Worm (Caenorhabditis elegans) whole organism, late embryonic: ENCODE results near the gene F07G6.2.

Source experiments
- C08G9.2 ChIP-seq: sonication (generic microtip); optimal IDR thresholded peaks from 2 replicates; lab custom pipeline; 2016; ENCODE audit warnings: mild to moderate bottlenecking, missing genetic modification characterization, moderate library complexity, missing compliant biosample characterization
- Y22D7AL.16 ChIP-seq: sonication (generic microtip); optimal IDR thresholded peaks from 2 replicates; lab custom pipeline; 2016; ENCODE audit warnings: missing genetic modification characterization, missing compliant biosample characterization
- dmd-4 ChIP-seq: sonication (generic microtip); optimal IDR thresholded peaks from 2 replicates; lab custom pipeline; 2016; ENCODE audit warnings: borderline replicate concordance, missing genetic modification characterization, missing compliant biosample characterization
- ets-4 ChIP-seq: sonication (generic microtip); optimal IDR thresholded peaks from 2 replicates; lab custom pipeline; 2016; ENCODE audit warnings: missing genetic modification characterization, missing compliant biosample characterization
- hlh-30 ChIP-seq: sonication (generic microtip); optimal IDR thresholded peaks from 2 replicates; lab custom pipeline; 2017; ENCODE audit warnings: antibody characterized with exemption, missing genetic modification characterization, missing compliant biosample characterization; ENCODE audit not compliant: insufficient read depth
- lim-6 ChIP-seq: sonication (generic microtip); optimal IDR thresholded peaks from 2 replicates; lab custom pipeline; 2016; ENCODE audit warnings: missing genetic modification characterization, missing compliant biosample characterization
- lin-11 ChIP-seq: fragments of 200-800 bp; sonication (Bioruptor generic); optimal IDR thresholded peaks from 2 replicates; lab custom pipeline; 2018; ENCODE audit warnings: mild to moderate bottlenecking, missing genetic modification characterization, missing compliant biosample characterization
- odd-2 ChIP-seq: sonication (generic microtip); optimal IDR thresholded peaks from 2 replicates; lab custom pipeline; 2017; ENCODE audit warnings: antibody characterized with exemption, mild to moderate bottlenecking, missing genetic modification characterization, missing compliant biosample characterization
- pax-1 ChIP-seq: fragments of 150-350 bp; optimal IDR thresholded peaks from 2 replicates; lab custom pipeline; 2014; ENCODE audit warnings: missing biosample characterization, missing genetic modification characterization
- pha-4 ChIP-seq: fragments of 150-350 bp; optimal IDR thresholded peaks from 2 replicates; lab custom pipeline; 2018; ENCODE audit warnings: missing biosample characterization, missing genetic modification reagents, missing genetic modification characterization
- pqm-1 ChIP-seq: sonication (generic microtip); optimal IDR thresholded peaks from 2 replicates; lab custom pipeline; 2016; ENCODE audit warnings: missing genetic modification characterization, missing compliant biosample characterization
- ref-2 ChIP-seq: sonication (generic microtip); optimal IDR thresholded peaks from 2 replicates; lab custom pipeline; 2016; ENCODE audit warnings: missing genetic modification characterization, missing compliant biosample characterization
- tbx-2 ChIP-seq: sonication (generic microtip); optimal IDR thresholded peaks from 2 replicates; lab custom pipeline; 2016; ENCODE audit warnings: missing genetic modification characterization, missing compliant biosample characterization

DNA sequence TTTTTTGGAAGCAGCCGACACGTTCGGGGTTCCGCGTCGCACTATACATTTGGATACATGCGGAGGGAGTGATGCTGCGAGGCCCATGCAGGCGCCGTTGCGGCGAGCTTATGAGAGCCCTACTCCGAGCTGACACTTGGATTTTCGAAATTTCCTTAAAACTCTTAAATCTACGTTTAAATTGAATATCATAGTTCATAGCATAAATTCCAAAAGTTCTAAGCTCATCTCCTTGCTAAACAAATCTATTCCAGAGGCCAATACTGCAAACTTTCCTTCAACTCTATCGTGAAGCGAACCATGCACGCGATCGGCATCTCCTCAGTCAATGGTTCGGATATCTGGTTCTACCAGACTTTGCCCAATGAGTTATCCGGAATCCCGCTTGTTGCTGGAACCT lies 2.4 kb downstream of the F07G6.2 start, which contains the start of gene dgn-3:
- TF ChIP-seq dmd-4 (tag; lab: Kevin White, UChicago), result no peak
- TF ChIP-seq pha-4 (tag; lab: Kevin White, UChicago), result no peak
- TF ChIP-seq tbx-2 (tag; lab: Kevin White, UChicago), result no peak
- TF ChIP-seq odd-2 (tag; lab: Kevin White, UChicago), result no peak
- no peak for TF ChIP-seq Y22D7AL.16 (tag; lab: Kevin White, UChicago)
- no peak for TF ChIP-seq C08G9.2 (tag; lab: Kevin White, UChicago)
- no peak for TF ChIP-seq pqm-1 (tag; lab: Kevin White, UChicago)
- no peak for TF ChIP-seq hlh-30 (tag; lab: Kevin White, UChicago)
- no peak for TF ChIP-seq lin-11 (tag; lab: Kevin White, UChicago)
- no peak for TF ChIP-seq ref-2 (tag; lab: Kevin White, UChicago)
- no peak for TF ChIP-seq pax-1
- no peak for TF ChIP-seq lim-6 (tag; lab: Kevin White, UChicago)
- TF ChIP-seq ets-4 (tag; lab: Kevin White, UChicago), result no peak
